Fruit fly (Drosophila melanogaster) whole organism, embryonic: ENCODE measurements around the gene Muc91C.

Source experiments
- Atf6 ChIP-seq: fragments of 200-800 bp; sonication (Bioruptor generic); IDR thresholded peaks from 2 replicates; pipeline ENCODE4 v1.3.6; 2022; ENCODE audit warnings: missing biosample characterization, missing genetic modification characterization
- C15 ChIP-seq: fragments of 200-800 bp; sonication (Bioruptor generic); IDR thresholded peaks from 3 replicates; pipeline ENCODE4 v1.3.6; 2022; ENCODE audit warnings: missing biosample characterization, missing genetic modification characterization
- CG10366 ChIP-seq: fragments of 200-800 bp; sonication (Bioruptor generic); IDR thresholded peaks from 2 replicates; pipeline ENCODE4 v1.3.6; 2022; ENCODE audit warnings: missing biosample characterization, missing genetic modification characterization
- CG10431 ChIP-seq: fragments of 200-800 bp; sonication (Bioruptor generic); optimal IDR thresholded peaks from 3 replicates; lab custom pipeline; 2018; ENCODE audit warnings: missing biosample characterization, mild to moderate bottlenecking, missing genetic modification characterization
- CG12219 ChIP-seq: fragments of 200-800 bp; sonication (Bioruptor generic); optimal IDR thresholded peaks from 3 replicates; lab custom pipeline; 2018; ENCODE audit warnings: missing biosample characterization, mild to moderate bottlenecking, missing genetic modification characterization
- CG12744 ChIP-seq: fragments of 200-800 bp; sonication (Bioruptor generic); optimal IDR thresholded peaks from 2 replicates; lab custom pipeline; 2016; ENCODE audit warnings: missing biosample characterization, missing genetic modification characterization
- CG14965 ChIP-seq: fragments of 200-800 bp; sonication (Bioruptor generic); optimal IDR thresholded peaks from 2 replicates; lab custom pipeline; 2016; ENCODE audit warnings: missing biosample characterization, missing genetic modification characterization, borderline replicate concordance
- CG17612 ChIP-seq: fragments of 200-800 bp; sonication (Bioruptor generic); IDR thresholded peaks from 2 replicates; pipeline ENCODE4 v1.3.6; 2022; ENCODE audit warnings: missing biosample characterization, missing genetic modification characterization
- CG17912 ChIP-seq: fragments of 200-800 bp; sonication (Bioruptor generic); optimal IDR thresholded peaks from 2 replicates; lab custom pipeline; 2018; ENCODE audit warnings: missing biosample characterization, mild to moderate bottlenecking, missing genetic modification characterization
- CG18764 ChIP-seq: fragments of 200-800 bp; sonication (Bioruptor generic); optimal IDR thresholded peaks from 3 replicates; lab custom pipeline; 2016; ENCODE audit warnings: missing biosample characterization, missing genetic modification characterization
- CG2116 ChIP-seq: fragments of 200-800 bp; sonication (Bioruptor generic); optimal IDR thresholded peaks from 3 replicates; lab custom pipeline; 2018; ENCODE audit warnings: missing biosample characterization, mild to moderate bottlenecking, missing genetic modification characterization
- CG2678 ChIP-seq: fragments of 200-800 bp; sonication (Bioruptor generic); optimal IDR thresholded peaks from 3 replicates; lab custom pipeline; 2019; ENCODE audit warnings: missing biosample characterization, mild to moderate bottlenecking, missing genetic modification characterization, moderate library complexity
- CG33213 ChIP-seq: fragments of 200-800 bp; sonication (Bioruptor generic); optimal IDR thresholded peaks from 3 replicates; lab custom pipeline; 2016; ENCODE audit warnings: missing biosample characterization, missing genetic modification characterization
- CG34376 ChIP-seq: fragments of 200-800 bp; sonication (Bioruptor generic); optimal IDR thresholded peaks from 2 replicates; lab custom pipeline; 2018; ENCODE audit warnings: missing biosample characterization, mild to moderate bottlenecking, missing genetic modification characterization
- CG42726 ChIP-seq: fragments of 200-800 bp; sonication (Bioruptor generic); IDR thresholded peaks from 2 replicates; pipeline ENCODE4 v1.3.6; 2022; ENCODE audit warnings: missing biosample characterization, missing genetic modification characterization; ENCODE audit not compliant: partially characterized antibody
- CG4404 ChIP-seq: fragments of 200-800 bp; sonication (Bioruptor generic); IDR thresholded peaks from 2 replicates; pipeline ENCODE4 v1.3.6; 2022; ENCODE audit warnings: missing biosample characterization, missing genetic modification characterization
- CG4617 ChIP-seq: fragments of 200-800 bp; sonication (Bioruptor generic); optimal IDR thresholded peaks from 3 replicates; lab custom pipeline; 2016; ENCODE audit warnings: missing biosample characterization, missing genetic modification characterization, borderline replicate concordance
- CG6654 ChIP-seq: fragments of 200-800 bp; sonication (Bioruptor generic); optimal IDR thresholded peaks from 2 replicates; lab custom pipeline; 2017; ENCODE audit warnings: missing biosample characterization, mild to moderate bottlenecking, missing genetic modification characterization
- CG6813 ChIP-seq: fragments of 200-800 bp; sonication (Bioruptor generic); optimal IDR thresholded peaks from 2 replicates; lab custom pipeline; 2017; ENCODE audit warnings: missing biosample characterization, missing genetic modification characterization, mild to moderate bottlenecking, moderate library complexity, missing genetic modification reagents
- CG7556 ChIP-seq: fragments of 200-800 bp; sonication (Bioruptor generic); optimal IDR thresholded peaks from 2 replicates; lab custom pipeline; 2017; ENCODE audit warnings: missing biosample characterization, mild to moderate bottlenecking, missing genetic modification characterization
- Dbx ChIP-seq: fragments of 200-800 bp; sonication (Bioruptor generic); IDR thresholded peaks from 3 replicates; pipeline ENCODE4 v1.3.6; 2022; ENCODE audit warnings: missing biosample characterization, missing genetic modification characterization
- Dek ChIP-seq: fragments of 200-800 bp; sonication (Bioruptor generic); optimal IDR thresholded peaks from 3 replicates; lab custom pipeline; 2019; ENCODE audit warnings: missing biosample characterization, mild to moderate bottlenecking, missing genetic modification characterization, moderate library complexity
- Hand ChIP-seq: fragments of 200-800 bp; sonication (Bioruptor generic); optimal IDR thresholded peaks from 2 replicates; lab custom pipeline; 2017; ENCODE audit warnings: mild to moderate bottlenecking, missing biosample characterization, missing genetic modification reagents, missing genetic modification characterization
- Hmx ChIP-seq: fragments of 200-800 bp; sonication (Bioruptor generic); optimal IDR thresholded peaks from 2 replicates; lab custom pipeline; 2016; ENCODE audit warnings: missing biosample characterization, missing genetic modification characterization
- Meics ChIP-seq: fragments of 200-800 bp; sonication (Bioruptor generic); optimal IDR thresholded peaks from 2 replicates; lab custom pipeline; 2017; ENCODE audit warnings: missing biosample characterization, mild to moderate bottlenecking, missing genetic modification characterization
- Ptx1 ChIP-seq: fragments of 200-800 bp; sonication (Bioruptor generic); IDR thresholded peaks from 2 replicates; pipeline ENCODE4 v1.3.6; 2022; ENCODE audit warnings: missing biosample characterization, missing genetic modification characterization
- Sox100B ChIP-seq: fragments of 200-800 bp; sonication (Bioruptor generic); optimal IDR thresholded peaks from 3 replicates; lab custom pipeline; 2018; ENCODE audit warnings: missing biosample characterization, mild to moderate bottlenecking, missing genetic modification characterization
- Sry-β ChIP-seq: fragments of 200-800 bp; sonication (Bioruptor generic); optimal IDR thresholded peaks from 2 replicates; lab custom pipeline; 2018; ENCODE audit warnings: missing biosample characterization, mild to moderate bottlenecking, missing genetic modification characterization, moderate library complexity
- Taf1 ChIP-seq: fragments of 200-800 bp; sonication (Bioruptor generic); IDR thresholded peaks from 2 replicates; pipeline ENCODE4 v1.3.6; 2022; ENCODE audit warnings: missing biosample characterization, missing genetic modification characterization
- ase ChIP-seq: fragments of 200-800 bp; sonication (Bioruptor generic); IDR thresholded peaks from 3 replicates; pipeline ENCODE4 v1.3.6; 2022; ENCODE audit warnings: missing biosample characterization, missing genetic modification characterization
- az2 ChIP-seq: fragments of 200-800 bp; sonication (Bioruptor generic); optimal IDR thresholded peaks from 3 replicates; lab custom pipeline; 2016; ENCODE audit warnings: missing biosample characterization, missing genetic modification characterization
- disco-r ChIP-seq: fragments of 200-800 bp; sonication (Bioruptor generic); optimal IDR thresholded peaks from 2 replicates; lab custom pipeline; 2016; ENCODE audit warnings: missing biosample characterization, missing genetic modification characterization
- dmrt11E ChIP-seq: fragments of 200-800 bp; sonication (Bioruptor generic); optimal IDR thresholded peaks from 3 replicates; lab custom pipeline; 2018; ENCODE audit warnings: missing biosample characterization, mild to moderate bottlenecking, missing genetic modification characterization, moderate library complexity
- gsb ChIP-seq: fragments of 200-800 bp; sonication (Bioruptor generic); IDR thresholded peaks from 2 replicates; pipeline ENCODE4 v1.3.6; 2022; ENCODE audit warnings: missing biosample characterization, missing genetic modification characterization
- hb ChIP-seq: fragments of 200-800 bp; sonication (Bioruptor generic); IDR thresholded peaks from 3 replicates; pipeline ENCODE4 v1.3.6; 2022; ENCODE audit warnings: missing biosample characterization, missing genetic modification characterization; ENCODE audit not compliant: partially characterized antibody
- hkb ChIP-seq, 2 experiments: fragments of 200-800 bp in 1 of 2; fragments of >200 bp in 1 of 2; sonication (Bioruptor generic) in 1 of 2; IDR thresholded peaks in 1 of 2; optimal IDR thresholded peaks in 1 of 2; 2 replicates each; pipeline versions ENCODE4 v1.3.6 to Lab custom; 2017 to 2022; ENCODE audit warnings: missing biosample characterization in 1 of 2, missing genetic modification characterization in 1 of 2
- hth ChIP-seq: fragments of >200 bp; optimal IDR thresholded peaks from 2 replicates; lab custom pipeline; 2017; ENCODE audit warnings: inconsistent platforms
- jumu ChIP-seq: fragments of 200-800 bp; sonication (Bioruptor generic); optimal IDR thresholded peaks from 3 replicates; lab custom pipeline; 2016; ENCODE audit warnings: missing biosample characterization, missing genetic modification characterization
- nerfin-2 ChIP-seq: fragments of 200-800 bp; sonication (Bioruptor generic); IDR thresholded peaks from 2 replicates; pipeline ENCODE4 v1.3.6; 2022; ENCODE audit warnings: missing biosample characterization, missing genetic modification characterization; ENCODE audit not compliant: partially characterized antibody
- peb ChIP-seq: fragments of 200-800 bp; sonication (Bioruptor generic); IDR thresholded peaks from 2 replicates; pipeline ENCODE4 v1.3.6; 2022; ENCODE audit warnings: missing biosample characterization, missing genetic modification characterization
- pho ChIP-seq: fragments of 200-800 bp; sonication (Bioruptor generic); optimal IDR thresholded peaks from 2 replicates; lab custom pipeline; 2016; ENCODE audit warnings: missing biosample characterization, missing genetic modification characterization
- prd ChIP-seq, 3 experiments: fragments of >200 bp in 2 of 3; fragments of 200-800 bp in 1 of 3; sonication (Bioruptor generic) in 1 of 3; optimal IDR thresholded peaks in 2 of 3; IDR thresholded peaks in 1 of 3; 2 replicates in 2 of 3; 3 replicates in 1 of 3; pipeline versions ENCODE4 v1.3.6 to Lab custom; 2017 to 2022; ENCODE audit warnings: missing biosample characterization in 1 of 3, missing genetic modification characterization in 1 of 3
- psq ChIP-seq: fragments of 200-800 bp; sonication (Bioruptor generic); optimal IDR thresholded peaks from 2 replicates; lab custom pipeline; 2017; ENCODE audit warnings: missing biosample characterization, missing genetic modification characterization
- sd ChIP-seq: fragments of 200-800 bp; sonication (Bioruptor generic); optimal IDR thresholded peaks from 3 replicates; lab custom pipeline; 2018; ENCODE audit warnings: missing biosample characterization, mild to moderate bottlenecking, missing genetic modification characterization, moderate library complexity
- sqz ChIP-seq: fragments of 200-800 bp; sonication (Bioruptor generic); optimal IDR thresholded peaks from 3 replicates; lab custom pipeline; 2018; ENCODE audit warnings: missing biosample characterization, mild to moderate bottlenecking, missing genetic modification characterization
- tx ChIP-seq: fragments of 200-800 bp; sonication (Bioruptor generic); optimal IDR thresholded peaks from 2 replicates; lab custom pipeline; 2016; ENCODE audit warnings: missing biosample characterization, missing genetic modification characterization
- usp ChIP-seq: fragments of >200 bp; optimal IDR thresholded peaks from 2 replicates; lab custom pipeline; 2017; ENCODE audit warnings: missing biosample characterization, missing genetic modification characterization
- zen ChIP-seq: fragments of 200-800 bp; sonication (Bioruptor generic); optimal IDR thresholded peaks from 3 replicates; lab custom pipeline; 2018; ENCODE audit warnings: missing biosample characterization, mild to moderate bottlenecking, missing genetic modification characterization, moderate library complexity

The Muc91C gene

dm6 chr3R:18741027-18741843 is 48.7 kb upstream of the Muc91C start (continued):
- peak; percentile 97 for TF ChIP-seq sd
- peak; percentile 96 for TF ChIP-seq Sox100B
- no peak for TF ChIP-seq hth (lab: Kevin White, UChicago)
- TF ChIP-seq CG33213 = peak; percentile 79
- peak; percentile 88 for TF ChIP-seq CG12744 (GFP tag; lab: Kevin White, UChicago)
- TF ChIP-seq hb (GFP tag; lab: Robert Waterston, UW) = no peak
- TF ChIP-seq sqz (GFP tag; lab: Kevin White, UChicago) = peak; percentile 94
- TF ChIP-seq CG2116 (GFP tag; lab: Kevin White, UChicago) = peak; percentile 73
- TF ChIP-seq CG17612 = peak; percentile 93
- TF ChIP-seq CG14965 (GFP tag; lab: Kevin White, UChicago) = peak; percentile 21
- peak; percentile 84 for TF ChIP-seq pho (GFP tag; lab: Kevin White, UChicago)
- peak; percentile 92 for TF ChIP-seq C15 (GFP tag; lab: Robert Waterston, UW)
- no peak for TF ChIP-seq nerfin-2 (GFP tag; lab: Robert Waterston, UW)
- peak; percentile 90 for TF ChIP-seq Hmx
- TF ChIP-seq dmrt11E (tag; lab: Kevin White, UChicago) = peak; percentile 88
- peak; percentile 66 for TF ChIP-seq jumu
- no peak for TF ChIP-seq CG42726 (GFP tag; lab: Robert Waterston, UW)
- TF ChIP-seq CG2678 (tag; lab: Kevin White, UChicago) = peak; percentile 98
- TF ChIP-seq Dek (tag; lab: Kevin White, UChicago) = peak; percentile 96
- TF ChIP-seq CG10366 (GFP tag; lab: Robert Waterston, UW) = peak; percentile 97
- peak; percentile 94 for TF ChIP-seq CG12219 (GFP tag; lab: Kevin White, UChicago)
- TF ChIP-seq psq (GFP tag; lab: Kevin White, UChicago) = peak; percentile 93
- peak; percentile 90 for TF ChIP-seq peb
- no peak for TF ChIP-seq hkb (optimal IDR thresholded peaks at IDR 0.05; lab: Kevin White, UChicago)
- TF ChIP-seq hkb (GFP tag; IDR thresholded peaks at IDR 0.05; lab: Robert Waterston, UW) = peak; percentile 97
- peak; percentile 66 for TF ChIP-seq CG17912 (GFP tag; lab: Kevin White, UChicago)
- TF ChIP-seq Sry-β (GFP tag; lab: Kevin White, UChicago) = peak; percentile 62
- TF ChIP-seq disco-r (GFP tag; lab: Kevin White, UChicago) = peak; percentile 81
- TF ChIP-seq az2 (GFP tag; lab: Kevin White, UChicago) = peak; percentile 94
- peak; percentile 86 for TF ChIP-seq CG4404
- TF ChIP-seq CG18764 (GFP tag; lab: Kevin White, UChicago) = peak; percentile 94
- peak; percentile 98 for TF ChIP-seq Meics (GFP tag; lab: Kevin White, UChicago)
- TF ChIP-seq CG4617 = peak; percentile 78
- peak; percentile 96 for TF ChIP-seq Ptx1 (GFP tag; lab: Robert Waterston, UW)
- peak; percentile 87 for TF ChIP-seq CG10431
- peak; percentile 90 for TF ChIP-seq Hand
- peak; percentile 92 for TF ChIP-seq ase (GFP tag; lab: Robert Waterston, UW)
- TF ChIP-seq gsb (GFP tag; lab: Robert Waterston, UW) = peak; percentile 95
- peak; percentile 55 for TF ChIP-seq CG34376 (GFP tag; lab: Kevin White, UChicago)
- TF ChIP-seq usp (GFP tag; lab: Kevin White, UChicago) = no peak
- TF ChIP-seq CG6654 (GFP tag; lab: Kevin White, UChicago) = peak; percentile 87
- peak; percentile 94 for TF ChIP-seq CG7556 (GFP tag; lab: Kevin White, UChicago)
- peak; percentile 93 for TF ChIP-seq CG6813
- TF ChIP-seq Taf1 (GFP tag; lab: Robert Waterston, UW) = peak; percentile 93
- peak; percentile 98 for TF ChIP-seq Atf6 (GFP tag; lab: Robert Waterston, UW)
- TF ChIP-seq tx = peak; percentile 79
- no peak for TF ChIP-seq prd (optimal IDR thresholded peaks at IDR 0.05; lab: Kevin White, UChicago)
- TF ChIP-seq prd (GFP tag; IDR thresholded peaks at IDR 0.05; lab: Robert Waterston, UW) = peak; percentile 97
- peak; percentile 98 for TF ChIP-seq Dbx (GFP tag; lab: Robert Waterston, UW)
- peak; percentile 94 for TF ChIP-seq zen (tag; lab: Kevin White, UChicago)
